Worm (Caenorhabditis elegans): ENCODE results near the gene ubc-23.

DNA sequence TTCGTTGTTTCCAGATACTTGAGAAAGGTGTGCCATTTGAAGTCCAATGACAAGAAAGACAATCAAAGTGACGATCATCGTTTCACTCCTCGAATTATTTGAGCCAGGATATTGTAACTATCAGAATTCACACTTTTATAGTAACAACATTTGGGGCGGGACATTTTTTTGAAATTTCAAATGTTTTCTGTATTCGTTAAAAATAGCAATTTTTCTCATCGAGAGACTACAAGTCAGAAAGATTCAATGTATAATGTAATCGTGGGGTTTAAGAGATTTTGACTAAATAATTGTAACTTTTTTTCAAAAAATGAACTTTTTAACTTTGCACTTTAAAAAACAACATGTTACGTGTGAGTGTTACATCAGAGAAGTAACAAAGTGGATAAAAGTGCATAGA, 22.5 kb downstream of the ubc-23 start, which contains the start of gene ins-9:
- TF ChIP-seq F52B5.7 (tag; optimal IDR thresholded peaks at IDR 0.05) = no peak
- no peak for TF ChIP-seq efl-1 (GFP tag; optimal IDR thresholded peaks at IDR 0.05)

Data from whole organism, young adult.